Fruit fly (Drosophila melanogaster): ENCODE results near the gene CG33159.

The CG33159 gene

DNA sequence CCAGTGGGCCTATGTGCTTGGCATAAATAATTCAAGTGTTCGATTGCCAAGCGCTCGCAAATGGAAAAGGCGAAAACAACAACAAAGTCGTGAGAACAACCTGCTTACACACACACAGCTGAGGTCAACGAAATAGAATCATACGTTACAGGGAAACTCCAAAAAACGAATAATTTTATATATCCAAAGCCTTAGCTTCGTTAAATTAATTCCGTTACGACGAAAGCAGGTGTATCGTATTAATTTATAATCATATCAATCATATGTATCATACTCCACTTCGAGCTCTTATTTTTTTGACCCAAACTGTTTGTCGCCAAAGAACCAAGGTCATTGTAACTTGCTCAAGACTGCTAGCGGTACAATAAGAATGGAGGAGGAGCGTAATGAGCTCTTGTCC is 24.8 kb downstream of the CG33159 start (continued):
- TF ChIP-seq fkh (GFP tag; optimal IDR thresholded peaks at IDR 0.05): no peak
- TF ChIP-seq Hr38 (GFP tag; optimal IDR thresholded peaks at IDR 0.05): no peak
- TF ChIP-seq CG8632 (GFP tag; optimal IDR thresholded peaks at IDR 0.05): peak; percentile 90
- peak; percentile 93 for TF ChIP-seq lz (GFP tag; optimal IDR thresholded peaks at IDR 0.05)
- peak; percentile 94 for TF ChIP-seq dsx (GFP tag; optimal IDR thresholded peaks at IDR 0.05; ENCODE audit: poor library complexity, severe bottlenecking)
- TF ChIP-seq Eip75B (GFP tag; optimal IDR thresholded peaks at IDR 0.05): peak; percentile 96
- peak; percentile 91 for TF ChIP-seq CG6808 (GFP tag; optimal IDR thresholded peaks at IDR 0.05)
- TF ChIP-seq CG7368 (GFP tag; optimal IDR thresholded peaks at IDR 0.05): peak; percentile 88
- peak; percentile 91 for TF ChIP-seq CG31627 (GFP tag; optimal IDR thresholded peaks at IDR 0.05)
- peak; percentile 86 for TF ChIP-seq CG9139 (GFP tag; optimal IDR thresholded peaks at IDR 0.05)
- peak; percentile 94 for TF ChIP-seq topi (GFP tag; optimal IDR thresholded peaks at IDR 0.05)
- peak; percentile 76 for TF ChIP-seq Blimp-1 (GFP tag; optimal IDR thresholded peaks at IDR 0.05)
- peak; percentile 88 for TF ChIP-seq Ets21C (GFP tag; optimal IDR thresholded peaks at IDR 0.05)

dm6 chr3L:3178530-3179096 is 25.6 kb downstream of the CG33159 start, which contains the start of the genes MnM and Girdin:
TSS of gene MnM (minus strand) at chr3L:3178580.
TSS of gene Girdin (plus strand) at chr3L:3178930.
- no peak for TF ChIP-seq CG32006 (GFP tag; optimal IDR thresholded peaks at IDR 0.05)
- TF ChIP-seq svp (GFP tag): no peak
- TF ChIP-seq CG3919 (GFP tag; optimal IDR thresholded peaks at IDR 0.05): no peak
- TF ChIP-seq acj6 (GFP tag; optimal IDR thresholded peaks at IDR 0.05): no peak
- TF ChIP-seq Sox15 (GFP tag; optimal IDR thresholded peaks at IDR 0.05): peak; percentile 38
- TF ChIP-seq pdm3 (GFP tag; optimal IDR thresholded peaks at IDR 0.05): no peak
- no peak for TF ChIP-seq CG16779 (tag; optimal IDR thresholded peaks at IDR 0.05)
- no peak for TF ChIP-seq topi (GFP tag; optimal IDR thresholded peaks at IDR 0.05)
- no peak for TF ChIP-seq dsx (GFP tag; optimal IDR thresholded peaks at IDR 0.05; ENCODE audit: poor library complexity, severe bottlenecking)
- peak; percentile 59 for TF ChIP-seq Smox (GFP tag; optimal IDR thresholded peaks at IDR 0.05)
- peak; percentile 28; the same call in 1 of the 2 replicates for TF ChIP-seq Gug (GFP tag; IDR thresholded peaks at IDR 0.05)
- TF ChIP-seq CG31627 (GFP tag; optimal IDR thresholded peaks at IDR 0.05): peak; percentile 79
- TF ChIP-seq fd59A (GFP tag; optimal IDR thresholded peaks at IDR 0.05): peak; percentile 6
- no peak for TF ChIP-seq CG15336 (GFP tag; IDR thresholded peaks at IDR 0.05)
- no peak for TF ChIP-seq salr (GFP tag; optimal IDR thresholded peaks at IDR 0.05)
- no peak for TF ChIP-seq CG8319 (GFP tag; optimal IDR thresholded peaks at IDR 0.05)
- TF ChIP-seq Hr39 (GFP tag; optimal IDR thresholded peaks at IDR 0.05): peak; percentile 81
- TF ChIP-seq fkh (GFP tag; optimal IDR thresholded peaks at IDR 0.05): no peak
- TF ChIP-seq esn (GFP tag; optimal IDR thresholded peaks at IDR 0.05): peak; percentile 76
- TF ChIP-seq CG11902 (GFP tag; optimal IDR thresholded peaks at IDR 0.05): no peak
- peak; percentile 19 for TF ChIP-seq Lpt (GFP tag; optimal IDR thresholded peaks at IDR 0.05)
- TF ChIP-seq CG6163 (GFP tag; IDR thresholded peaks at IDR 0.05): peak; percentile 29; the same call in 1 of the 3 replicates
- no peak for TF ChIP-seq dac (GFP tag; optimal IDR thresholded peaks at IDR 0.05)
- TF ChIP-seq CG34406 (GFP tag; optimal IDR thresholded peaks at IDR 0.05): peak; percentile 11
- TF ChIP-seq lz (GFP tag; optimal IDR thresholded peaks at IDR 0.05): peak; percentile 84
- TF ChIP-seq CG3032 (tag; optimal IDR thresholded peaks at IDR 0.05): peak; percentile 44
- peak; percentile 57 for TF ChIP-seq cyc (GFP tag; optimal IDR thresholded peaks at IDR 0.05)
- TF ChIP-seq CG6792 (GFP tag; optimal IDR thresholded peaks at IDR 0.05): no peak

DNA sequence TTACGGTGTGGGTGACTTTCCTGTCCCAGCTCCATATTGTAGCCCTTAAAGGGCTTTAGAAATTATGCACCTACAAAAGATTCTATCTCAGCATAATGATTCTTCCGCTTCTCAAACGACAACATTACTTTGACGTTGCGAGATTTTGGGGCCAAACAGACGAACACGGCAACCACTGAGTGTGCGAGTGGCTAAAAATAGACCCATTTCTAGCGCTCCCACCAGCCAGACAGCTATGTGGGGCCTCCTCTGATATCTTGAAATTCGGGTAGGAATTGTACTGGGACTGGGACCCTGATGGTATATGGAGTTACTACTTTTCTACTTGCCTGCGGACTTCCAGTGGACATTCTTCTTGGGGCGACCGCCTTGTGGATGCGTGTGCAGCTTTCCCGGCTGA is 26.4 kb downstream of the CG33159 start:
- TF ChIP-seq CG10631 (GFP tag; optimal IDR thresholded peaks at IDR 0.05): no peak
- TF ChIP-seq ss (GFP tag; optimal IDR thresholded peaks at IDR 0.05): no peak
- TF ChIP-seq CG3032 (tag; optimal IDR thresholded peaks at IDR 0.05): no peak
- TF ChIP-seq Sox14 (GFP tag; optimal IDR thresholded peaks at IDR 0.05): no peak
- no peak for TF ChIP-seq CG3919 (GFP tag; optimal IDR thresholded peaks at IDR 0.05)
- TF ChIP-seq CG32006 (GFP tag; optimal IDR thresholded peaks at IDR 0.05): no peak
- no peak for TF ChIP-seq CG1621 (tag; optimal IDR thresholded peaks at IDR 0.05)
- no peak for TF ChIP-seq CG10669 (GFP tag; optimal IDR thresholded peaks at IDR 0.05)
- TF ChIP-seq CG7368 (GFP tag; optimal IDR thresholded peaks at IDR 0.05): no peak
- no peak for TF ChIP-seq OdsH (GFP tag; optimal IDR thresholded peaks at IDR 0.05)
- TF ChIP-seq CG16779 (tag; optimal IDR thresholded peaks at IDR 0.05): no peak
- no peak for TF ChIP-seq dsx (GFP tag; optimal IDR thresholded peaks at IDR 0.05; ENCODE audit: poor library complexity, severe bottlenecking)
- TF ChIP-seq spab (GFP tag; optimal IDR thresholded peaks at IDR 0.05): no peak
- no peak for TF ChIP-seq salr (GFP tag; optimal IDR thresholded peaks at IDR 0.05)
